Worm (Caenorhabditis elegans): ENCODE measurements around the gene C49F8.3.

C49F8.3 gene

DNA sequence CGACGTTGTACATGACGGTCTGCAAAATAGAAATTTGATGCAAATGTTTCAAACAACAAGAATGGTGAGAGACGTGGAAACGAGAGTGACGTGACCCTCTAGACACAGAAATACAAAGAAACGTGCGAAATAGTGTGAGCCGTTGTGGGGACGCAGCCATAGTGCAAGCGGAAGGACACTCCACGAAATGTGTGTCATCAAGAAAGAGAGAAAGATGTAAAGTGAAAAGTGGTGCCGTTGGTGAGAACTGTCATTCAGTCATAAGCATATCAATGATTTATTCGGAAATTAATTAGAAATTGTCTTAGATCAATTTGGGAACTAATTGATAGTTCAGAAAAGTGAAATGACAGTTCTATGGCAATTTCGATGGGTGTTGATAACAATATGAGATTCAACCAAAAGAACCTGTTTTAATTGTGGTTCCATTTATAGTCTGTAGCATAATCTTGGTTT, 32.6 kb upstream of the C49F8.3 start, which contains the start of gene C29F7.3 (continued):
- TF ChIP-seq T20F7.1 (GFP tag; optimal IDR thresholded peaks at IDR 0.05) (peak; percentile 67), Y105C5A.15 (GFP tag; IDR thresholded peaks at IDR 0.05) (no peak), Y75B8A.6 (GFP tag; IDR thresholded peaks at IDR 0.05) (no peak), ztf-7 (tag; optimal IDR thresholded peaks at IDR 0.05) (no peak), F49E8.2 (tag; optimal IDR thresholded peaks at IDR 0.05; ENCODE audit: borderline replicate concordance) (no peak), lin-1 (GFP tag; IDR thresholded peaks at IDR 0.05) (peak; percentile 85), unc-39 (tag; optimal IDR thresholded peaks at IDR 0.05) (no peak), lir-3 (tag; optimal IDR thresholded peaks at IDR 0.05) (no peak), F26F4.8 (GFP tag; conservative IDR thresholded peaks at IDR 0.05) (no peak), nhr-10 (tag; optimal IDR thresholded peaks at IDR 0.05) (no peak), fkh-10 (GFP tag; optimal IDR thresholded peaks at IDR 0.05) (no peak), hlh-30 (tag; optimal IDR thresholded peaks at IDR 0.05; ENCODE audit: insufficient read depth) (peak; percentile 50), daf-12 (tag; optimal IDR thresholded peaks at IDR 0.05) (no peak), zip-11 (GFP tag; IDR thresholded peaks at IDR 0.05) (no peak), nhr-76 (tag; optimal IDR thresholded peaks at IDR 0.05) (no peak), mdl-1 (tag; optimal IDR thresholded peaks at IDR 0.05) (no peak), dve-1 (tag; optimal IDR thresholded peaks at IDR 0.05; ENCODE audit: insufficient read depth) (peak; percentile 50), nhr-28 (tag; optimal IDR thresholded peaks at IDR 0.05) (peak; percentile 97), ceh-20 (GFP tag; IDR thresholded peaks at IDR 0.05) (peak; percentile 95), lin-15B (tag; optimal IDR thresholded peaks at IDR 0.05) (no peak), tag-97 (GFP tag; IDR thresholded peaks at IDR 0.05) (no peak), arid-1 (GFP tag; conservative IDR thresholded peaks at IDR 0.05) (no peak), zfp-3 (GFP tag; conservative IDR thresholded peaks at IDR 0.05) (no peak), vab-7 (GFP tag; IDR thresholded peaks at IDR 0.05) (no peak), lin-13 (GFP tag; optimal IDR thresholded peaks at IDR 0.05) (no peak), D1046.2 (GFP tag; IDR thresholded peaks at IDR 0.05) (no peak), daf-19 (GFP tag; conservative IDR thresholded peaks at IDR 0.05) (no peak), lin-29 (GFP tag; IDR thresholded peaks at IDR 0.05) (no peak), ceh-44 (GFP tag; IDR thresholded peaks at IDR 0.05) (no peak), egl-43 (GFP tag; IDR thresholded peaks at IDR 0.05) (no peak), Y5F2A.4 (GFP tag; optimal IDR thresholded peaks at IDR 0.05) (no peak), lin-39 (tag; optimal IDR thresholded peaks at IDR 0.05) (no peak), sdz-12 (GFP tag; optimal IDR thresholded peaks at IDR 0.05) (no peak), dmd-6 (GFP tag; IDR thresholded peaks at IDR 0.05) (peak; percentile 97), nhr-111 (GFP tag; optimal IDR thresholded peaks at IDR 0.05) (no peak), duxl-1 (tag; optimal IDR thresholded peaks at IDR 0.05; ENCODE audit: poor library complexity) (no peak), pha-4 (GFP tag; IDR thresholded peaks at IDR 0.05) (no peak), pha-4 (tag; optimal IDR thresholded peaks at IDR 0.05) (no peak), F37D6.2 (tag; optimal IDR thresholded peaks at IDR 0.05) (no peak), ztf-11 (tag; optimal IDR thresholded peaks at IDR 0.05) (no peak), R02D3.7 (tag; optimal IDR thresholded peaks at IDR 0.05) (no peak), ceh-62 (tag; optimal IDR thresholded peaks at IDR 0.05) (no peak), mdt-29 (GFP tag; IDR thresholded peaks at IDR 0.05) (no peak), dmd-8 (GFP tag; IDR thresholded peaks at IDR 0.05) (no peak), spr-3 (GFP tag; optimal IDR thresholded peaks at IDR 0.05) (no peak), T26A8.4 (GFP tag; IDR thresholded peaks at IDR 0.05) (no peak), Y48G9A.11 (GFP tag; IDR thresholded peaks at IDR 0.05) (no peak), nhr-48 (tag; optimal IDR thresholded peaks at IDR 0.05) (peak; percentile 61), php-3 (GFP tag; IDR thresholded peaks at IDR 0.05) (peak; percentile 88), unc-62 (GFP tag; optimal IDR thresholded peaks at IDR 0.05 in 1 of 2) (peak in 1 of 2 experiments; percentile 66), unc-62 (tag; optimal IDR thresholded peaks at IDR 0.05) (no peak), saeg-2 (GFP tag; IDR thresholded peaks at IDR 0.05) (no peak), zag-1 (tag; optimal IDR thresholded peaks at IDR 0.05) (no peak)

Measured in whole organism, L4 larva.